Worm (Caenorhabditis elegans) whole organism, L1 larva: ENCODE data around the gene F36F12.3.

ENCODE experiments used
- C16A3.4 ChIP-seq: fragments of 150-350 bp; optimal IDR thresholded peaks from 2 replicates; lab custom pipeline; 2014; ENCODE audit warnings: missing biosample characterization, missing genetic modification characterization
- aha-1 ChIP-seq: fragments of 150-350 bp; optimal IDR thresholded peaks from 2 replicates; lab custom pipeline; 2014; ENCODE audit warnings: missing biosample characterization, missing genetic modification characterization
- alr-1 ChIP-seq: fragments of 200-800 bp; sonication (Bioruptor generic); optimal IDR thresholded peaks from 2 replicates; lab custom pipeline; 2018; ENCODE audit warnings: borderline replicate concordance, mild to moderate bottlenecking, missing genetic modification characterization, missing compliant biosample characterization
- ama-1 ChIP-seq: fragments of 150-350 bp; optimal IDR thresholded peaks from 2 replicates; lab custom pipeline; 2014
- ceh-63 ChIP-seq: fragments of 200-800 bp; sonication (Bioruptor generic); optimal IDR thresholded peaks from 2 replicates; lab custom pipeline; 2018; ENCODE audit warnings: mild to moderate bottlenecking, missing genetic modification characterization, missing compliant biosample characterization
- ceh-8 ChIP-seq: fragments of 200-800 bp; sonication (Bioruptor generic); optimal IDR thresholded peaks from 2 replicates; lab custom pipeline; 2018; ENCODE audit warnings: mild to moderate bottlenecking, missing genetic modification characterization, moderate library complexity, missing compliant biosample characterization
- ceh-90 ChIP-seq: sonication (generic microtip); optimal IDR thresholded peaks from 2 replicates; lab custom pipeline; 2016; ENCODE audit warnings: missing genetic modification characterization, missing compliant biosample characterization
- ces-1 ChIP-seq: fragments of 150-350 bp; optimal IDR thresholded peaks from 2 replicates; lab custom pipeline; 2014; ENCODE audit warnings: missing biosample characterization, missing genetic modification reagents, missing genetic modification characterization
- dsc-1 ChIP-seq: sonication (generic microtip); optimal IDR thresholded peaks from 2 replicates; lab custom pipeline; 2016; ENCODE audit warnings: mild to moderate bottlenecking, missing genetic modification characterization, missing compliant biosample characterization
- efl-3 ChIP-seq: fragments of 200-800 bp; sonication (Bioruptor generic); optimal IDR thresholded peaks from 2 replicates; lab custom pipeline; 2018; ENCODE audit warnings: mild to moderate bottlenecking, missing genetic modification characterization, missing compliant biosample characterization
- egl-13 ChIP-seq: sonication (generic microtip); optimal IDR thresholded peaks from 2 replicates; lab custom pipeline; 2016; ENCODE audit warnings: missing genotype, missing genetic modification reagents, missing genetic modification characterization, missing compliant biosample characterization
- egl-27 ChIP-seq, 2 experiments: fragments of 150-350 bp in 1 of 2; sonication (generic microtip); optimal IDR thresholded peaks; 3 replicates each; lab custom pipeline; 2017 to 2018; ENCODE audit warnings: missing biosample characterization in 2 of 2, missing genetic modification characterization in 2 of 2, missing genetic modification reagents in 2 of 2
- elt-3 ChIP-seq, 6 experiments: fragments of 150-350 bp in 1 of 6; sonication (generic microtip); optimal IDR thresholded peaks; 2 replicates each; lab custom pipeline; 2017 to 2018; ENCODE audit warnings: missing biosample characterization in 6 of 6, missing genetic modification characterization in 6 of 6, inconsistent platforms in 1 of 6
- fkh-10 ChIP-seq: sonication (generic microtip); optimal IDR thresholded peaks from 2 replicates; lab custom pipeline; 2017; ENCODE audit warnings: missing biosample characterization, missing genetic modification reagents, missing genetic modification characterization
- fkh-4 ChIP-seq: sonication (generic microtip); optimal IDR thresholded peaks from 2 replicates; lab custom pipeline; 2016; ENCODE audit warnings: missing compliant biosample characterization, missing genetic modification characterization, borderline replicate concordance
- fkh-8 ChIP-seq: sonication (generic microtip); optimal IDR thresholded peaks from 2 replicates; lab custom pipeline; 2016; ENCODE audit warnings: mild to moderate bottlenecking, missing genetic modification characterization, missing compliant biosample characterization
- fos-1 ChIP-seq: fragments of 150-350 bp; optimal IDR thresholded peaks from 2 replicates; lab custom pipeline; 2014; ENCODE audit warnings: missing biosample characterization, missing genetic modification characterization
- grh-1 ChIP-seq: fragments of 200-800 bp; sonication (Bioruptor generic); IDR thresholded peaks from 2 replicates; pipeline ENCODE4 v1.3.6; 2022; ENCODE audit warnings: missing genetic modification reagents, missing genetic modification characterization, missing compliant biosample characterization
- hpl-2 ChIP-seq: fragments of 150-350 bp; optimal IDR thresholded peaks from 2 replicates; lab custom pipeline; 2014; ENCODE audit warnings: missing biosample characterization, missing genetic modification reagents, missing genetic modification characterization
- irx-1 ChIP-seq: sonication (generic microtip); optimal IDR thresholded peaks from 2 replicates; lab custom pipeline; 2016; ENCODE audit warnings: missing genetic modification characterization, missing compliant biosample characterization
- jun-1 ChIP-seq: fragments of 150-350 bp; optimal IDR thresholded peaks from 2 replicates; lab custom pipeline; 2014; ENCODE audit warnings: missing biosample characterization, missing genetic modification reagents, missing genetic modification characterization
- lin-13 ChIP-seq: fragments of 150-350 bp; optimal IDR thresholded peaks from 2 replicates; lab custom pipeline; 2014; ENCODE audit warnings: missing biosample characterization, missing genetic modification reagents, missing genetic modification characterization
- lin-39 ChIP-seq: fragments of 150-350 bp; optimal IDR thresholded peaks from 2 replicates; lab custom pipeline; 2014; ENCODE audit warnings: missing biosample characterization, missing genetic modification reagents, missing genetic modification characterization
- mdl-1 ChIP-seq, 2 experiments: fragments of 150-350 bp; optimal IDR thresholded peaks; 2 replicates each; lab custom pipeline; 2014 to 2017; ENCODE audit warnings: missing biosample characterization in 2 of 2, missing genetic modification characterization in 2 of 2, inconsistent platforms in 1 of 2
- nhr-11 ChIP-seq: fragments of 150-350 bp; optimal IDR thresholded peaks from 2 replicates; lab custom pipeline; 2014; ENCODE audit warnings: missing biosample characterization, missing genetic modification characterization
- nhr-12 ChIP-seq: sonication (generic microtip); optimal IDR thresholded peaks from 2 replicates; lab custom pipeline; 2017; ENCODE audit warnings: missing biosample characterization, missing genetic modification characterization
- nhr-237 ChIP-seq: fragments of 150-350 bp; optimal IDR thresholded peaks from 2 replicates; lab custom pipeline; 2014; ENCODE audit warnings: missing biosample characterization, missing genetic modification characterization
- nhr-47 ChIP-seq: sonication (generic microtip); optimal IDR thresholded peaks from 2 replicates; lab custom pipeline; 2016; ENCODE audit warnings: mild to moderate bottlenecking, missing genetic modification characterization, moderate library complexity, missing compliant biosample characterization
- nhr-71 ChIP-seq: sonication (generic microtip); optimal IDR thresholded peaks from 2 replicates; lab custom pipeline; 2016; ENCODE audit warnings: mild to moderate bottlenecking, missing genetic modification characterization, moderate library complexity, missing compliant biosample characterization
- nhr-76 ChIP-seq: sonication (generic microtip); optimal IDR thresholded peaks from 2 replicates; lab custom pipeline; 2017; ENCODE audit warnings: missing biosample characterization, missing genetic modification characterization
- nhr-90 ChIP-seq: sonication (generic microtip); optimal IDR thresholded peaks from 2 replicates; lab custom pipeline; 2016; ENCODE audit warnings: mild to moderate bottlenecking, missing genetic modification characterization, missing compliant biosample characterization; ENCODE audit not compliant: poor library complexity
- pax-3 ChIP-seq: fragments of 200-800 bp; sonication (Bioruptor generic); optimal IDR thresholded peaks from 2 replicates; lab custom pipeline; 2018; ENCODE audit warnings: mild to moderate bottlenecking, missing genetic modification characterization, moderate library complexity, missing compliant biosample characterization
- snpc-4 ChIP-seq: fragments of 150-350 bp; optimal IDR thresholded peaks from 2 replicates; lab custom pipeline; 2014; ENCODE audit warnings: missing biosample characterization, missing genetic modification characterization
- snu-23 ChIP-seq: sonication (generic microtip); optimal IDR thresholded peaks from 2 replicates; lab custom pipeline; 2016; ENCODE audit warnings: missing genetic modification characterization, missing compliant biosample characterization
- swsn-7 ChIP-seq: sonication (generic microtip); optimal IDR thresholded peaks from 2 replicates; lab custom pipeline; 2016; ENCODE audit warnings: missing genetic modification characterization, missing compliant biosample characterization
- tbx-2 ChIP-seq: sonication (generic microtip); optimal IDR thresholded peaks from 2 replicates; lab custom pipeline; 2016; ENCODE audit warnings: missing genetic modification characterization, missing compliant biosample characterization
- unc-130 ChIP-seq: fragments of 150-350 bp; optimal IDR thresholded peaks from 2 replicates; lab custom pipeline; 2017; ENCODE audit warnings: missing biosample characterization, missing genetic modification characterization, inconsistent platforms
- unc-30 ChIP-seq: sonication (generic microtip); optimal IDR thresholded peaks from 2 replicates; lab custom pipeline; 2017; ENCODE audit warnings: missing biosample characterization, missing genetic modification characterization
- unc-62 ChIP-seq: fragments of 150-350 bp; optimal IDR thresholded peaks from 2 replicates; lab custom pipeline; 2014; ENCODE audit warnings: missing biosample characterization, missing genetic modification reagents, missing genetic modification characterization
- unc-98 ChIP-seq: fragments of 200-800 bp; sonication (Bioruptor generic); IDR thresholded peaks from 2 replicates; pipeline ENCODE4 v1.3.6; 2022; ENCODE audit warnings: missing genetic modification characterization, missing compliant biosample characterization
- vab-15 ChIP-seq: sonication (generic microtip); optimal IDR thresholded peaks from 2 replicates; lab custom pipeline; 2017; ENCODE audit warnings: missing genotype, mild to moderate bottlenecking, missing genetic modification characterization, missing compliant biosample characterization
- xbp-1 ChIP-seq: sonication (generic microtip); optimal IDR thresholded peaks from 2 replicates; lab custom pipeline; 2016; ENCODE audit warnings: missing genetic modification characterization, missing compliant biosample characterization
- ztf-11 ChIP-seq, 2 experiments: sonication (generic microtip); optimal IDR thresholded peaks; 2 replicates each; lab custom pipeline; 2016 to 2017; ENCODE audit warnings: missing genetic modification characterization in 2 of 2, missing biosample characterization in 1 of 2, missing compliant biosample characterization in 1 of 2

F36F12.3 gene

ce11 chrV:2067985-2068499 lies 17.6 kb upstream of the F36F12.3 start, which contains the start of gene lbp-9 (continued):
- TF ChIP-seq ceh-8 (GFP tag; lab: Kevin White, UChicago) (no peak), ztf-11 (tag; optimal IDR thresholded peaks at IDR 0.05; lab: Kevin White, UChicago) (no peak), alr-1 (tag; lab: Kevin White, UChicago) (no peak), pax-3 (tag; lab: Kevin White, UChicago) (no peak), mdl-1 (tag; optimal IDR thresholded peaks at IDR 0.05; lab: Kevin White, UChicago) (peak in 1 of 2 experiments; percentile 81), fos-1 (tag; lab: Kevin White, UChicago) (no peak), vab-15 (tag; lab: Kevin White, UChicago) (no peak), snpc-4 (tag; lab: Kevin White, UChicago) (no peak), tbx-2 (peak; percentile 23), nhr-12 (tag; lab: Kevin White, UChicago) (no peak), elt-3 (tag; optimal IDR thresholded peaks at IDR 0.05; lab: Kevin White, UChicago) (no peak), egl-27 (tag; optimal IDR thresholded peaks at IDR 0.05; lab: Kevin White, UChicago) (no peak), dsc-1 (tag; lab: Kevin White, UChicago) (no peak), egl-13 (tag; lab: Kevin White, UChicago) (no peak), swsn-7 (tag; lab: Kevin White, UChicago) (peak; percentile 40), ceh-90 (tag; lab: Kevin White, UChicago) (no peak), nhr-237 (tag; lab: Kevin White, UChicago) (no peak), ceh-63 (GFP tag; lab: Kevin White, UChicago) (no peak), unc-98 (GFP tag; lab: Robert Waterston, UW) (no peak), hpl-2 (no peak), grh-1 (GFP tag; lab: Robert Waterston, UW) (no peak), ama-1 (no peak), unc-62 (no peak), ces-1 (GFP tag; lab: Kevin White, UChicago) (no peak), nhr-71 (peak; percentile 80), aha-1 (no peak), unc-130 (no peak), fkh-8 (no peak), snu-23 (GFP tag; lab: Kevin White, UChicago) (peak; percentile 80), fkh-10 (no peak), lin-13 (peak; percentile 28), nhr-90 (tag; lab: Kevin White, UChicago) (peak; percentile 43), efl-3 (GFP tag; lab: Kevin White, UChicago) (no peak), irx-1 (tag; lab: Kevin White, UChicago) (peak; percentile 25), jun-1 (tag; lab: Kevin White, UChicago) (no peak), nhr-47 (tag; lab: Kevin White, UChicago) (peak; percentile 41), fkh-4 (no peak), lin-39 (tag; lab: Kevin White, UChicago) (no peak), C16A3.4 (no peak), xbp-1 (tag; lab: Kevin White, UChicago) (peak; percentile 35), unc-30 (tag; lab: Kevin White, UChicago) (no peak), nhr-76 (tag; lab: Kevin White, UChicago) (no peak), nhr-11 (tag; lab: Kevin White, UChicago) (no peak)
